Fruit fly (Drosophila melanogaster): ENCODE measurements around the gene Argk2.

DNA sequence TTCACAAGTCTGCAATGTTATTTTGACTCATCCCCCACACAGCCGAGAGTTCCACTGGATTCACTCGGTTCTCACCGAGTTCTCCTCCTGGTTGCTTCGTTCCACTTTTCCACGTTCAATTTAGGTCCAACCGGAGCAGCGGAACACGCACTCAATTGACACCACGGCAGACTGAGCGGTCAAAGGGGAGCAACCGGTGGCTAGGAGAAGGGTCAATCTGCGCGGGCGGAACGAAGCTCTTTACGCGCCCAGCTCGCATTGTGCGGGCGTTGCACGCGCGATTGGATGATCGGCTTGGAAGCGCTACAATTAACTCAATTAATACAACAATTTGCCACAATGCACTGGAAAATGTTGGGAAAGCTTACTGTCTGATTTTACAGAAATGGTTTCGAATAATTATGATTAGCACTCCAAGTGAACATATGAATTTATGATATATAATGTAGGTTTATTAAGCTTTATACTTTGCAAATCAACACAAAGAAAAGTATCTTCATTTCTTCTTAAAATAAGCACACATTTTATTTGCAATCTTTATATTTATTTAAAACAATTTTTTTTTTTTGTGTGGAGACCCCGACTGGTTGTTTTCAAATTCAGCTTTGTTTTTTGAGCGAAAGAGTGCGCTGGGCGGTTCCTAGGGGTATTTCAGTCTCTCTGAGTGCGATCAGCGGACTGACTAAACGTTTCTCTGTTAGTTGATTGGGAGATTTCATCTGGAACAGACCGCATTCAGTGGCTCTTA lies 45.3 kb downstream of the Argk2 start, which contains the start of gene CG32032:
- TF ChIP-seq pad (GFP tag; optimal IDR thresholded peaks at IDR 0.05) (no peak), cic (GFP tag; optimal IDR thresholded peaks at IDR 0.05) (no peak), CG7101 (tag; optimal IDR thresholded peaks at IDR 0.05) (peak; percentile 25), Clk (GFP tag; optimal IDR thresholded peaks at IDR 0.05) (no peak), CG11617 (GFP tag; optimal IDR thresholded peaks at IDR 0.05) (peak; percentile 21), CG7045 (GFP tag; optimal IDR thresholded peaks at IDR 0.05) (no peak), CG1620 (GFP tag; optimal IDR thresholded peaks at IDR 0.05) (no peak), Hr96 (GFP tag; optimal IDR thresholded peaks at IDR 0.05) (no peak), Mnt (GFP tag; optimal IDR thresholded peaks at IDR 0.05) (no peak)

Data from whole organism, adult.